Worm (Caenorhabditis elegans) whole organism, early embryonic: ENCODE results near the gene C05C9.2.

ENCODE experiments used
- ama-1 ChIP-seq: fragments of 150-350 bp; optimal IDR thresholded peaks from 2 replicates; lab custom pipeline; 2014
- tbx-37 ChIP-seq: fragments of 200-800 bp; sonication (Bioruptor generic); conservative IDR thresholded peaks from 2 replicates; pipeline ENCODE4 v1.3.6; 2022; ENCODE audit warnings: missing genetic modification reagents, missing genetic modification characterization, missing compliant biosample characterization

- TF ChIP-seq ama-1 (no peak), tbx-37 (GFP tag; lab: Robert Waterston, UW) (no peak)
Observed at ce11 chrX:11190443-11190842, 37.6 kb downstream of the C05C9.2 start.
